Worm (Caenorhabditis elegans) whole organism, late embryonic: ENCODE measurements around the gene C05E11.2.

Experiments
- T23F11.4 ChIP-seq: fragments of 200-800 bp; sonication (Bioruptor generic); optimal IDR thresholded peaks from 2 replicates; lab custom pipeline; 2018; ENCODE audit warnings: mild to moderate bottlenecking, missing genetic modification characterization, missing compliant biosample characterization
- ceh-6 ChIP-seq: fragments of 200-800 bp; sonication (Bioruptor generic); optimal IDR thresholded peaks from 2 replicates; lab custom pipeline; 2018; ENCODE audit warnings: mild to moderate bottlenecking, missing genetic modification characterization, missing compliant biosample characterization
- ceh-9 ChIP-seq: sonication (generic microtip); optimal IDR thresholded peaks from 2 replicates; lab custom pipeline; 2016; ENCODE audit warnings: mild to moderate bottlenecking, missing genetic modification characterization, inconsistent platforms, missing compliant biosample characterization
- elt-2 ChIP-seq: sonication (generic microtip); optimal IDR thresholded peaks from 2 replicates; lab custom pipeline; 2016; ENCODE audit warnings: missing genetic modification reagents, missing genetic modification characterization, missing compliant biosample characterization
- ets-4 ChIP-seq: sonication (generic microtip); optimal IDR thresholded peaks from 2 replicates; lab custom pipeline; 2016; ENCODE audit warnings: missing genetic modification characterization, missing compliant biosample characterization
- lin-11 ChIP-seq: fragments of 200-800 bp; sonication (Bioruptor generic); optimal IDR thresholded peaks from 2 replicates; lab custom pipeline; 2018; ENCODE audit warnings: mild to moderate bottlenecking, missing genetic modification characterization, missing compliant biosample characterization
- npax-4 ChIP-seq: sonication (generic microtip); optimal IDR thresholded peaks from 2 replicates; lab custom pipeline; 2016; ENCODE audit warnings: missing genetic modification characterization, missing compliant biosample characterization
- odd-2 ChIP-seq: sonication (generic microtip); optimal IDR thresholded peaks from 2 replicates; lab custom pipeline; 2017; ENCODE audit warnings: antibody characterized with exemption, mild to moderate bottlenecking, missing genetic modification characterization, missing compliant biosample characterization
- syd-9 ChIP-seq: sonication (generic microtip); optimal IDR thresholded peaks from 2 replicates; lab custom pipeline; 2016; ENCODE audit warnings: mild to moderate bottlenecking, missing genetic modification characterization, moderate library complexity, missing compliant biosample characterization
- unc-42 ChIP-seq: sonication (generic microtip); optimal IDR thresholded peaks from 2 replicates; lab custom pipeline; 2016; ENCODE audit warnings: missing genotype, missing genetic modification characterization, missing compliant biosample characterization
- zip-5 ChIP-seq: sonication (generic microtip); optimal IDR thresholded peaks from 2 replicates; lab custom pipeline; 2016; ENCODE audit warnings: missing genetic modification characterization, missing compliant biosample characterization

- TF ChIP-seq unc-42 (tag; lab: Kevin White, UChicago) (no peak), odd-2 (tag; lab: Kevin White, UChicago) (no peak), zip-5 (tag; lab: Kevin White, UChicago) (no peak), elt-2 (no peak), ceh-6 (GFP tag; lab: Kevin White, UChicago) (no peak), syd-9 (no peak), lin-11 (tag; lab: Kevin White, UChicago) (no peak), ets-4 (no peak), T23F11.4 (GFP tag; lab: Kevin White, UChicago) (no peak), ceh-9 (tag; lab: Kevin White, UChicago) (no peak), npax-4 (tag; lab: Kevin White, UChicago) (no peak)
Observed at ce11 chrX:4605828-4606227, 19.1 kb downstream of the C05E11.2 start, which contains the start of gene spat-3.
